Worm (Caenorhabditis elegans) whole organism, early embryonic: ENCODE data around the gene F10E9.12.

ENCODE experiments used
- B0310.2 ChIP-seq: sonication (generic microtip); optimal IDR thresholded peaks from 2 replicates; lab custom pipeline; 2016; ENCODE audit warnings: mild to moderate bottlenecking, missing genetic modification characterization, missing compliant biosample characterization
- F13C5.2 ChIP-seq: sonication (generic microtip); optimal IDR thresholded peaks from 2 replicates; lab custom pipeline; 2017; ENCODE audit warnings: mild to moderate bottlenecking, missing genetic modification characterization, inconsistent platforms, missing compliant biosample characterization
- aly-1 ChIP-seq: sonication (generic microtip); optimal IDR thresholded peaks from 2 replicates; lab custom pipeline; 2016; ENCODE audit warnings: missing genetic modification characterization, missing compliant biosample characterization
- ama-1 ChIP-seq: fragments of 150-350 bp; optimal IDR thresholded peaks from 2 replicates; lab custom pipeline; 2014
- ceh-13 ChIP-seq: fragments of 200-800 bp; sonication (Bioruptor generic); optimal IDR thresholded peaks from 2 replicates; lab custom pipeline; 2018; ENCODE audit warnings: mild to moderate bottlenecking, missing genetic modification characterization, missing compliant biosample characterization
- ceh-36 ChIP-seq: sonication (generic microtip); optimal IDR thresholded peaks from 2 replicates; lab custom pipeline; 2016; ENCODE audit warnings: missing genetic modification characterization, inconsistent platforms, missing compliant biosample characterization
- ets-7 ChIP-seq: sonication (generic microtip); optimal IDR thresholded peaks from 2 replicates; lab custom pipeline; 2016; ENCODE audit warnings: missing genotype, missing genetic modification characterization, missing compliant biosample characterization
- flt-1 ChIP-seq: fragments of 200-800 bp; sonication (Bioruptor generic); IDR thresholded peaks from 2 replicates; pipeline ENCODE4 v1.3.6; 2022; ENCODE audit warnings: missing genetic modification characterization, missing compliant biosample characterization
- hmbx-1 ChIP-seq: sonication (generic microtip); optimal IDR thresholded peaks from 2 replicates; lab custom pipeline; 2016; ENCODE audit warnings: mild to moderate bottlenecking, missing genetic modification characterization, missing compliant biosample characterization
- hnd-1 ChIP-seq: sonication (generic microtip); optimal IDR thresholded peaks from 2 replicates; lab custom pipeline; 2016; ENCODE audit warnings: missing genetic modification characterization, missing compliant biosample characterization
- pes-1 ChIP-seq: fragments of 200-800 bp; sonication (Bioruptor generic); IDR thresholded peaks from 2 replicates; pipeline ENCODE4 v1.3.6; 2022; ENCODE audit warnings: missing genetic modification reagents, missing genetic modification characterization, missing compliant biosample characterization
- tbx-37 ChIP-seq: fragments of 200-800 bp; sonication (Bioruptor generic); conservative IDR thresholded peaks from 2 replicates; pipeline ENCODE4 v1.3.6; 2022; ENCODE audit warnings: missing genetic modification reagents, missing genetic modification characterization, missing compliant biosample characterization
- tra-4 ChIP-seq: sonication (generic microtip); optimal IDR thresholded peaks from 2 replicates; lab custom pipeline; 2017; ENCODE audit warnings: missing genetic modification characterization, missing compliant biosample characterization

ce11 chrIII:8325574-8326513, 1.5 kb downstream of the F10E9.12 start, which contains the start of gene ZC262.13:
- TF ChIP-seq ama-1 (lab: Kevin White, UChicago) (no peak), flt-1 (no peak), ets-7 (tag; lab: Kevin White, UChicago) (no peak), hnd-1 (no peak), B0310.2 (no peak), aly-1 (no peak), tbx-37 (GFP tag; lab: Robert Waterston, UW) (no peak), ceh-13 (GFP tag; lab: Kevin White, UChicago) (no peak), tra-4 (no peak), pes-1 (GFP tag; lab: Robert Waterston, UW) (no peak), ceh-36 (tag; lab: Kevin White, UChicago) (no peak), hmbx-1 (tag; lab: Kevin White, UChicago) (no peak), F13C5.2 (tag; lab: Kevin White, UChicago) (no peak)
